Fruit fly (Drosophila melanogaster): ENCODE results near the gene CG31091.

CG31091 gene

dm6 chr3R:25885136-25885535 is 14.6 kb upstream of the CG31091 start (continued):
- TF ChIP-seq Aef1 (GFP tag; IDR thresholded peaks at IDR 0.05) (no peak), nom (GFP tag; optimal IDR thresholded peaks at IDR 0.05) (no peak), pros (GFP tag; optimal IDR thresholded peaks at IDR 0.05) (peak; percentile 90), ewg (GFP tag; optimal IDR thresholded peaks at IDR 0.05) (no peak), MTF-1 (GFP tag; optimal IDR thresholded peaks at IDR 0.05; ENCODE audit: borderline replicate concordance) (peak; percentile 73), CG8359 (GFP tag; optimal IDR thresholded peaks at IDR 0.05; ENCODE audit: borderline replicate concordance) (peak; percentile 19), CG11247 (GFP tag; IDR thresholded peaks at IDR 0.05) (no peak), CG12104 (GFP tag; optimal IDR thresholded peaks at IDR 0.05) (no peak), CG11695 (GFP tag; IDR thresholded peaks at IDR 0.05) (0 out of 3 replicates have a peak, but pooled peaks have one; percentile 30), emc (GFP tag; optimal IDR thresholded peaks at IDR 0.05) (no peak), insv (GFP tag; optimal IDR thresholded peaks at IDR 0.05) (peak in 1 of 2 experiments; percentile 22), bigmax (GFP tag; optimal IDR thresholded peaks at IDR 0.05) (no peak), Lhr (GFP tag; optimal IDR thresholded peaks at IDR 0.05) (peak; percentile 35), CG12942 (GFP tag; optimal IDR thresholded peaks at IDR 0.05) (no peak), CG3407 (GFP tag; optimal IDR thresholded peaks at IDR 0.05) (peak; percentile 75), nau (GFP tag; optimal IDR thresholded peaks at IDR 0.05) (peak; percentile 66), CG8281 (tag; optimal IDR thresholded peaks at IDR 0.05) (no peak), CG10267 (tag; optimal IDR thresholded peaks at IDR 0.05) (no peak), gsb-n (tag; optimal IDR thresholded peaks at IDR 0.05) (peak; percentile 38), lola (GFP tag; optimal IDR thresholded peaks at IDR 0.05) (peak in 1 of 3 experiments; percentile 35), CG4404 (GFP tag; IDR thresholded peaks at IDR 0.05) (no peak), CG4707 (GFP tag; optimal IDR thresholded peaks at IDR 0.05) (peak; percentile 77), stc (GFP tag; IDR thresholded peaks at IDR 0.05) (no peak), dmrt11E (tag; optimal IDR thresholded peaks at IDR 0.05) (peak; percentile 46), CG10543 (GFP tag; optimal IDR thresholded peaks at IDR 0.05) (no peak), D19B (GFP tag; optimal IDR thresholded peaks at IDR 0.05) (no peak), YL-1 (GFP tag; optimal IDR thresholded peaks at IDR 0.05) (peak; percentile 18), Optix (GFP tag; IDR thresholded peaks at IDR 0.05) (no peak), lmd (GFP tag; IDR thresholded peaks at IDR 0.05) (no peak), HLHmδ (GFP tag; optimal IDR thresholded peaks at IDR 0.05) (peak; percentile 64), Nf-YC (tag; optimal IDR thresholded peaks at IDR 0.05) (no peak), CkIIα-i1 (GFP tag; IDR thresholded peaks at IDR 0.05) (no peak), onecut (GFP tag; IDR thresholded peaks at IDR 0.05) (peak; percentile 29; the same call in 1 of the 2 replicates), CG17612 (GFP tag; IDR thresholded peaks at IDR 0.05) (no peak), CG18011 (GFP tag; optimal IDR thresholded peaks at IDR 0.05) (no peak), Elba2 (GFP tag; optimal IDR thresholded peaks at IDR 0.05) (no peak), CG6272 (GFP tag; IDR thresholded peaks at IDR 0.05) (no peak)

DNA sequence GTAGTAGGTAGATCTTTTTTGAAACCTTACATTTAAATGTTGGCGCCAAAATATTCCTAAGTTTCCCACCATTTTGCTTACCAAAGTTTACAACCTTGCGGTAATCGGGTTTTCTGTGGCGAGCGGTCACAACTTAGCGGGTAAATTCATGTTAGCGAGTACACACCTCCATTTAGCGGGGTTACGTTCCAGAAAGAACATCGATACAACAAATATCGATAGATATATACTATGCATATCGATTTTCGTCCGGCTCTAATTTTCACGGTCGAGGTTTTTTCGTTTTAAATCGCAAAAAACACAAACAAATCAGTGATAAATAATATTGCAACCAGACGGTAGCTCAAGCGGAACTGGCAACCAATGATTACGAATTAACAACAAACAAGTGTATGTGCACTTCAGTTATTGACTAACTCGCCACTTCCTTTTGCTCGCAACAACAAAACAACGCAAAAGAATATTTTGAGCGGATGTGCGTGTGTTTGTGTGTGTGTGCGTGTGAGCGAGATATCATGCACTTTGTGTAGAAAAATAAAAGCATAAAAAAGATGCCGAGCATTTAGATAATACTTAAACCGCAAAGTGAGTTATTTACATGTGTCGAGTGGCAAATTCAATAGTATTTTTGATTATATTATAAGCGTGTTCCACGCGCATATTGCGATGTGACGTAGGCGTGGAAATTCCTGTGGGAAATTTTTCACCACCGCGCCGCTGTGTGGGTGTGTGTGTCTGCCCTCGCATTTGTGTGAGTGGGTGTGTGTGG is 11.2 kb upstream of the CG31091 start, which contains the start of gene Lnk:
Lnk (plus strand) TSS at position 236 of the 769 bp plus-strand sequence.
- peak; percentile 57 for TF ChIP-seq Med (GFP tag)
- peak; percentile 45 for TF ChIP-seq kni (GFP tag; optimal IDR thresholded peaks at IDR 0.05)
- TF ChIP-seq CG10431 (GFP tag; optimal IDR thresholded peaks at IDR 0.05), result no peak
- peak; percentile 46 for TF ChIP-seq CG17829 (tag; optimal IDR thresholded peaks at IDR 0.05)
- TF ChIP-seq CG34224 (GFP tag; IDR thresholded peaks at IDR 0.05; ENCODE audit: partially characterized antibody), result peak; percentile 82
- TF ChIP-seq CG7372 (GFP tag; IDR thresholded peaks at IDR 0.05), result no peak
- peak; percentile 22 for TF ChIP-seq CG12391 (tag; optimal IDR thresholded peaks at IDR 0.05)
- peak; percentile 90 for TF ChIP-seq sd (tag; optimal IDR thresholded peaks at IDR 0.05)
- no peak for TF ChIP-seq dan (GFP tag; IDR thresholded peaks at IDR 0.05)
- no peak for TF ChIP-seq CG10565 (GFP tag; optimal IDR thresholded peaks at IDR 0.05)
- TF ChIP-seq exex (tag; optimal IDR thresholded peaks at IDR 0.05), result no peak
- no peak for TF ChIP-seq ap (GFP tag; IDR thresholded peaks at IDR 0.05)
- TF ChIP-seq CG9609 (GFP tag; optimal IDR thresholded peaks at IDR 0.05), result peak; percentile 21
- no peak for TF ChIP-seq CG17802 (tag; optimal IDR thresholded peaks at IDR 0.05)
